Worm (Caenorhabditis elegans): ENCODE measurements around the gene W06E11.1.

W06E11.1 gene

DNA sequence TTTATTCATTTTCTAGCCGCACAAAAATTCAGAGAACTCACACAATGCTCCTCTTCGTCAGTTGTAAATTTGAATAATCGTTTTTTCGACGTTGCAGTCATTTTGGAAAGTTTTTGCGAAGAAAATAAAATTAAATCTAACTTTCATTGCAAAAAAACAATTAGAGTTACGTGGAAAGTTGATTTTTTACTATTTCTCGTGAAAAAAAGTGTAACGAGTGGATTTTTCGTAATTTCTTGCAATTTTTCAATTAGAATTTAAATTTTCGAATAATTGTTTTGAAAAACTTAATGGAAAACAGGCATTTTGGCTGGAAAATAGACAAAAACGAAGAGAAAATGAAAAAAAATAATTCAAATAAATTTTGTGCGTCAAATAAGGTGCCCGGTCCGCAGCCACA lies 43.2 kb upstream of the W06E11.1 start, which contains the start of gene Y55B1AR.2:
TSS of gene Y55B1AR.2 (minus strand) at position 101 of the 400 bp plus-strand sequence.
- TF ChIP-seq nhr-90 (tag; optimal IDR thresholded peaks at IDR 0.05) (no peak), akir-1 (GFP tag; optimal IDR thresholded peaks at IDR 0.05) (no peak), let-607 (tag; optimal IDR thresholded peaks at IDR 0.05) (no peak), F49E8.2 (tag; optimal IDR thresholded peaks at IDR 0.05; ENCODE audit: insufficient read depth) (no peak), F39B2.1 (GFP tag; IDR thresholded peaks at IDR 0.05) (no peak), B0035.1 (tag; optimal IDR thresholded peaks at IDR 0.05) (no peak), aptf-3 (GFP tag; IDR thresholded peaks at IDR 0.05) (no peak), D2030.7 (GFP tag; IDR thresholded peaks at IDR 0.05) (no peak), dpff-1 (tag; optimal IDR thresholded peaks at IDR 0.05) (no peak), Y53G8AR.9 (GFP tag; conservative IDR thresholded peaks at IDR 0.05) (no peak), B0019.2 (GFP tag; conservative IDR thresholded peaks at IDR 0.05) (no peak), K11D2.4 (GFP tag; IDR thresholded peaks at IDR 0.05) (no peak), tlf-1 (GFP tag; optimal IDR thresholded peaks at IDR 0.05) (no peak), pha-4 (tag; optimal IDR thresholded peaks at IDR 0.05) (no peak), C06A6.2 (GFP tag; conservative IDR thresholded peaks at IDR 0.05) (no peak), lin-54 (GFP tag; optimal IDR thresholded peaks at IDR 0.05) (no peak), nfya-2 (GFP tag; IDR thresholded peaks at IDR 0.05) (no peak), Y79H2A.3 (GFP tag; conservative IDR thresholded peaks at IDR 0.05) (no peak), zfh-2 (GFP tag; conservative IDR thresholded peaks at IDR 0.05) (no peak)

- TF ChIP-seq zfh-2 (GFP tag; conservative IDR thresholded peaks at IDR 0.05), result no peak
- no peak for TF ChIP-seq madf-10 (tag; optimal IDR thresholded peaks at IDR 0.05)
- TF ChIP-seq egrh-3 (GFP tag; IDR thresholded peaks at IDR 0.05), result no peak
- TF ChIP-seq B0336.3 (GFP tag; IDR thresholded peaks at IDR 0.05), result no peak
- TF ChIP-seq F57C9.4 (tag; optimal IDR thresholded peaks at IDR 0.05), result no peak
- TF ChIP-seq nhr-27 (tag; optimal IDR thresholded peaks at IDR 0.05), result no peak
- no peak for TF ChIP-seq lsl-1 (GFP tag; optimal IDR thresholded peaks at IDR 0.05)
- no peak for TF ChIP-seq K12H6.12 (tag; optimal IDR thresholded peaks at IDR 0.05)
- TF ChIP-seq nhr-80 (tag; optimal IDR thresholded peaks at IDR 0.05), result peak; percentile 18
- no peak for TF ChIP-seq ztf-18 (tag; optimal IDR thresholded peaks at IDR 0.05)
- no peak for TF ChIP-seq madf-3 (GFP tag; IDR thresholded peaks at IDR 0.05)
- peak in 1 of 2 experiments; percentile 17 for TF ChIP-seq let-607 (tag; optimal IDR thresholded peaks at IDR 0.05)
- TF ChIP-seq ztf-3 (GFP tag; optimal IDR thresholded peaks at IDR 0.05), result no peak
- TF ChIP-seq zim-3 (tag; optimal IDR thresholded peaks at IDR 0.05), result no peak
- TF ChIP-seq Y53G8AR.9 (GFP tag; conservative IDR thresholded peaks at IDR 0.05), result 0 out of 2 replicates have a peak, but pooled peaks have one; percentile 40
- TF ChIP-seq cebp-1 (GFP tag; IDR thresholded peaks at IDR 0.05), result no peak
- peak; percentile 7 for TF ChIP-seq cebp-1 (tag; optimal IDR thresholded peaks at IDR 0.05)
- peak; percentile 42 for TF ChIP-seq ZK185.1 (tag; optimal IDR thresholded peaks at IDR 0.05; ENCODE audit: poor library complexity, severe bottlenecking)
- TF ChIP-seq mes-4 (tag; optimal IDR thresholded peaks at IDR 0.05), result no peak
- TF ChIP-seq attf-5 (GFP tag; optimal IDR thresholded peaks at IDR 0.05), result no peak
- TF ChIP-seq ekl-4 (GFP tag; IDR thresholded peaks at IDR 0.05), result 0 out of 2 replicates have a peak, but pooled peaks have one; percentile 36
These were observed 42.6 kb upstream of the W06E11.1 start for ce11 chrIII:599279-599678.

All from whole organism, young adult.